Worm (Caenorhabditis elegans) whole organism, L1 larva: ENCODE results near the gene rpt-6.
A peak's percentile ranks its signal among the peaks of the same experiment; 100 is the strongest.

Experiments
- C04F5.9 ChIP-seq: sonication (generic microtip); optimal IDR thresholded peaks from 2 replicates; lab custom pipeline; 2016; ENCODE audit warnings: missing genetic modification characterization, missing compliant biosample characterization
- Y116A8C.19 ChIP-seq: sonication (generic microtip); optimal IDR thresholded peaks from 2 replicates; lab custom pipeline; 2016; ENCODE audit warnings: missing compliant biosample characterization, missing genetic modification characterization, borderline replicate concordance
- aha-1 ChIP-seq: fragments of 150-350 bp; optimal IDR thresholded peaks from 2 replicates; lab custom pipeline; 2014; ENCODE audit warnings: missing biosample characterization, missing genetic modification characterization
- ama-1 ChIP-seq: fragments of 150-350 bp; optimal IDR thresholded peaks from 2 replicates; lab custom pipeline; 2014
- ceh-82 ChIP-seq, 3 experiments: fragments of 150-350 bp in 1 of 3; sonication (generic microtip) in 2 of 3; optimal IDR thresholded peaks; 2 replicates each; lab custom pipeline; 2014 to 2017; ENCODE audit warnings: missing biosample characterization in 3 of 3, missing genetic modification characterization in 3 of 3
- dpl-1 ChIP-seq, 3 experiments: fragments of 150-350 bp in 2 of 3; sonication (generic microtip) in 1 of 3; optimal IDR thresholded peaks; 2 replicates each; lab custom pipeline; 2014 to 2017; ENCODE audit warnings: missing biosample characterization in 3 of 3, missing genetic modification characterization in 3 of 3, missing genetic modification reagents in 3 of 3
- efl-1 ChIP-seq, 4 experiments: fragments of 150-350 bp; optimal IDR thresholded peaks in 3 of 4; peaks in 1 of 4; 1 replicate in 1 of 4; 2 replicates in 3 of 4; lab custom pipeline; 2014; ENCODE audit warnings: missing biosample characterization in 2 of 4, missing genetic modification characterization in 2 of 4, missing genetic modification reagents in 2 of 4
- efl-3 ChIP-seq: fragments of 200-800 bp; sonication (Bioruptor generic); optimal IDR thresholded peaks from 2 replicates; lab custom pipeline; 2018; ENCODE audit warnings: mild to moderate bottlenecking, missing genetic modification characterization, missing compliant biosample characterization
- fos-1 ChIP-seq: fragments of 150-350 bp; optimal IDR thresholded peaks from 2 replicates; lab custom pipeline; 2014; ENCODE audit warnings: missing biosample characterization, missing genetic modification characterization
- hlh-4 ChIP-seq: sonication (generic microtip); optimal IDR thresholded peaks from 2 replicates; lab custom pipeline; 2016; ENCODE audit warnings: mild to moderate bottlenecking, missing genetic modification characterization, missing compliant biosample characterization
- hpl-2 ChIP-seq: fragments of 150-350 bp; optimal IDR thresholded peaks from 2 replicates; lab custom pipeline; 2014; ENCODE audit warnings: missing biosample characterization, missing genetic modification reagents, missing genetic modification characterization
- isw-1 ChIP-seq: fragments of 200-800 bp; sonication (Bioruptor generic); IDR thresholded peaks from 2 replicates; pipeline ENCODE4 v1.3.6; 2022; ENCODE audit warnings: missing genetic modification characterization, missing compliant biosample characterization
- lin-13 ChIP-seq: fragments of 150-350 bp; optimal IDR thresholded peaks from 2 replicates; lab custom pipeline; 2014; ENCODE audit warnings: missing biosample characterization, missing genetic modification reagents, missing genetic modification characterization
- lin-14 ChIP-seq: fragments of 200-800 bp; sonication (Bioruptor generic); optimal IDR thresholded peaks from 2 replicates; lab custom pipeline; 2018; ENCODE audit warnings: mild to moderate bottlenecking, missing genetic modification characterization, moderate library complexity, missing compliant biosample characterization
- lin-15B ChIP-seq: fragments of 150-350 bp; sonication (generic microtip); optimal IDR thresholded peaks from 3 replicates; lab custom pipeline; 2014; ENCODE audit warnings: missing biosample characterization, missing genetic modification characterization
- mab-9 ChIP-seq: fragments of 200-800 bp; sonication (Bioruptor generic); IDR thresholded peaks from 2 replicates; pipeline ENCODE4 v1.3.6; 2022; ENCODE audit warnings: missing genetic modification reagents, missing genetic modification characterization, missing compliant biosample characterization
- mdl-1 ChIP-seq, 2 experiments: fragments of 150-350 bp; optimal IDR thresholded peaks; 2 replicates each; lab custom pipeline; 2014 to 2017; ENCODE audit warnings: missing biosample characterization in 2 of 2, missing genetic modification characterization in 2 of 2, inconsistent platforms in 1 of 2
- mep-1 ChIP-seq: fragments of 150-350 bp; optimal IDR thresholded peaks from 2 replicates; lab custom pipeline; 2014; ENCODE audit warnings: missing biosample characterization, missing genetic modification characterization
- nhr-12 ChIP-seq: sonication (generic microtip); optimal IDR thresholded peaks from 2 replicates; lab custom pipeline; 2017; ENCODE audit warnings: missing biosample characterization, missing genetic modification characterization
- nhr-20 ChIP-seq: sonication (generic microtip); optimal IDR thresholded peaks from 2 replicates; lab custom pipeline; 2016; ENCODE audit warnings: mild to moderate bottlenecking, missing genetic modification characterization, missing compliant biosample characterization
- nhr-237 ChIP-seq: fragments of 150-350 bp; optimal IDR thresholded peaks from 2 replicates; lab custom pipeline; 2014; ENCODE audit warnings: missing biosample characterization, missing genetic modification characterization
- nhr-28 ChIP-seq: fragments of 150-350 bp; optimal IDR thresholded peaks from 2 replicates; lab custom pipeline; 2014; ENCODE audit warnings: missing biosample characterization, missing genetic modification characterization
- nhr-47 ChIP-seq: sonication (generic microtip); optimal IDR thresholded peaks from 2 replicates; lab custom pipeline; 2016; ENCODE audit warnings: mild to moderate bottlenecking, missing genetic modification characterization, moderate library complexity, missing compliant biosample characterization
- nhr-76 ChIP-seq: sonication (generic microtip); optimal IDR thresholded peaks from 2 replicates; lab custom pipeline; 2017; ENCODE audit warnings: missing biosample characterization, missing genetic modification characterization
- nhr-84 ChIP-seq: sonication (generic microtip); optimal IDR thresholded peaks from 2 replicates; lab custom pipeline; 2017; ENCODE audit warnings: missing biosample characterization, missing genetic modification characterization
- pag-3 ChIP-seq: sonication (generic microtip); optimal IDR thresholded peaks from 2 replicates; lab custom pipeline; 2017; ENCODE audit warnings: missing genetic modification characterization, mild to moderate bottlenecking, missing compliant biosample characterization, antibody characterized with exemption, borderline replicate concordance; ENCODE audit not compliant: insufficient read depth
- pqm-1 ChIP-seq: sonication (generic microtip); optimal IDR thresholded peaks from 3 replicates; lab custom pipeline; 2017; ENCODE audit warnings: missing biosample characterization, missing genetic modification characterization
- skn-1 ChIP-seq: fragments of 150-350 bp; optimal IDR thresholded peaks from 2 replicates; lab custom pipeline; 2014; ENCODE audit warnings: missing biosample characterization, missing genetic modification characterization
- snpc-4 ChIP-seq: fragments of 150-350 bp; optimal IDR thresholded peaks from 2 replicates; lab custom pipeline; 2014; ENCODE audit warnings: missing biosample characterization, missing genetic modification characterization
- sup-37 ChIP-seq: fragments of 200-800 bp; sonication (Bioruptor generic); optimal IDR thresholded peaks from 2 replicates; lab custom pipeline; 2018; ENCODE audit warnings: mild to moderate bottlenecking, missing genetic modification characterization, missing compliant biosample characterization
- swsn-7 ChIP-seq: sonication (generic microtip); optimal IDR thresholded peaks from 2 replicates; lab custom pipeline; 2016; ENCODE audit warnings: missing genetic modification characterization, missing compliant biosample characterization
- tlp-1 ChIP-seq: fragments of 150-350 bp; optimal IDR thresholded peaks from 2 replicates; lab custom pipeline; 2014; ENCODE audit warnings: missing biosample characterization, missing genetic modification characterization
- unc-130 ChIP-seq: fragments of 150-350 bp; optimal IDR thresholded peaks from 2 replicates; lab custom pipeline; 2017; ENCODE audit warnings: missing biosample characterization, missing genetic modification characterization, inconsistent platforms
- xbp-1 ChIP-seq: sonication (generic microtip); optimal IDR thresholded peaks from 2 replicates; lab custom pipeline; 2016; ENCODE audit warnings: missing genetic modification characterization, missing compliant biosample characterization
- zag-1 ChIP-seq: fragments of 150-350 bp; optimal IDR thresholded peaks from 2 replicates; lab custom pipeline; 2014; ENCODE audit warnings: missing biosample characterization, missing genetic modification characterization
- zip-4 ChIP-seq: fragments of 200-800 bp; sonication (Bioruptor generic); optimal IDR thresholded peaks from 2 replicates; lab custom pipeline; 2018; ENCODE audit warnings: mild to moderate bottlenecking, missing genetic modification characterization, moderate library complexity, missing compliant biosample characterization
- ztf-11 ChIP-seq, 2 experiments: sonication (generic microtip); optimal IDR thresholded peaks; 2 replicates each; lab custom pipeline; 2016 to 2017; ENCODE audit warnings: missing genetic modification characterization in 2 of 2, missing biosample characterization in 1 of 2, missing compliant biosample characterization in 1 of 2

Gene rpt-6

DNA sequence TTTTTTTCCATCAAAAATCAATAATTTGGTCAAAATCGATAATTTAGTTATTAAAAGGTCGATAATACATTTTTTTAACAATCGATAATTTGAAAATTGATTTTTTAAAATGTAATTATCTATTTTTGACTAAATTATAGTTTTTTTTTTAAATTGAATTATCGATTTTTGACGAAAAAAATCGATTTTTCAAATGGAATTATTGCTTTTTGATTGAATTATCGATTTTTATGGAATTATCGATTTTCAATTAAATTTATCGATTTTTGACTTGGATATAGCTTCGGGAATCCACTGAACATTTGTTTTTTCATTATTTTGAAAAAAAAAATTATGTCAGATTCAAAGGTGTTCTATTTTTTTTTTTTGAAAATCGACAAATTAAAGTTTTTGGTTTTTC lies 40.0 kb downstream of the rpt-6 start:
- no peak for TF ChIP-seq nhr-76
- TF ChIP-seq ceh-82 (tag; optimal IDR thresholded peaks at IDR 0.05; lab: Kevin White, UChicago), result no peak
- no peak for TF ChIP-seq efl-1 (optimal IDR thresholded peaks at IDR 0.05; lab: Kevin White, UChicago)
- TF ChIP-seq efl-1 (GFP tag; optimal IDR thresholded peaks at IDR 0.05 in 1 of 2; lab: Kevin White, UChicago), result no peak
- no peak for TF ChIP-seq dpl-1 (GFP tag; optimal IDR thresholded peaks at IDR 0.05; lab: Kevin White, UChicago)
- TF ChIP-seq unc-130 (tag; lab: Kevin White, UChicago), result no peak
- no peak for TF ChIP-seq sup-37 (GFP tag; lab: Kevin White, UChicago)
- no peak for TF ChIP-seq zip-4
- TF ChIP-seq nhr-12 (tag; lab: Kevin White, UChicago), result no peak
- no peak for TF ChIP-seq swsn-7 (tag; lab: Kevin White, UChicago)
- TF ChIP-seq hlh-4, result no peak
- no peak for TF ChIP-seq pag-3

DNA sequence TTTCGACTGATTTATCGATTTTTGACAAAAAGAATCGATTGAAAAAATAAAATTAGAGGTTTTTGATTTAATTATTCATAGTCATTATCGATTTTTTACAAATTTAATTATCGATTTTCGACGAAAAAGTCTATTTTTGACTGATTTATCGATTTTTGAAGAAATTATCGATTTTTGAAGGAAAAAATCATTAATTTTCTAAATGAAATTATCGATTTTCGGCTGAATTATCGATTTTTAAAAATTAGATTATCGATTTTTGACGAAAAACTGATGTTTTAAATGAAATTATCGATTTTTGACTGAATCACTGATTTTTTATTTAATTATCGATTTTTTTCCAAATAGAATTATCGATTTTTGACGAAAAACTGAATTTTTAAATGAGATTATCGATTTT lies 40.8 kb downstream of the rpt-6 start:
- no peak for TF ChIP-seq snpc-4 (tag; lab: Kevin White, UChicago)
- TF ChIP-seq lin-13 (GFP tag; lab: Kevin White, UChicago), result no peak
- TF ChIP-seq, all 84 proteins: peak for 0

DNA sequence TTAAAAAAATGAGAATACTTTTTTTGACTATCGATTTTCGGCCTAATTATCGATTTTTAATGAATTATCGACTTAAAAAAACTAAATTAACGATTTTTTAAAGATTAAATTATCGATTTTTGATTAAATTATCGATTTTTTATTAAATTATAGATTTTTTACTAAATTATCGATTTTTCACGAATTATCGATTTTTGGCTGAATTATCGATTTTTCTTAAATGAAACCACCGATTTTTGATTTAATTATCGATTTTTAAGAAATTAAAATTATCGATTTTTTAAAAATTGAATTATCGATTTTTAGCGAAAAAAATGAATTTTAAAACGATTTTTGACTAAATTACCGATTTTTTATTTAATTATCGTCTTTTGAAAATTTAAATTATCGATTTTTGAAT lies 41.4 kb downstream of the rpt-6 start:
- no peak for TF ChIP-seq mdl-1 (tag; optimal IDR thresholded peaks at IDR 0.05; lab: Kevin White, UChicago)
- TF ChIP-seq C04F5.9 (tag; lab: Kevin White, UChicago), result no peak
- TF ChIP-seq skn-1, result no peak
- no peak for TF ChIP-seq lin-14 (GFP tag; lab: Kevin White, UChicago)
- no peak for TF ChIP-seq mep-1 (tag; lab: Kevin White, UChicago)
- TF ChIP-seq lin-13 (GFP tag; lab: Kevin White, UChicago), result no peak
- no peak for TF ChIP-seq nhr-237 (tag; lab: Kevin White, UChicago)
- no peak for TF ChIP-seq pag-3
- no peak for TF ChIP-seq zip-4
- TF ChIP-seq fos-1 (tag; lab: Kevin White, UChicago), result no peak
- TF ChIP-seq mab-9 (GFP tag; lab: Robert Waterston, UW), result no peak
- TF ChIP-seq isw-1 (GFP tag; lab: Robert Waterston, UW), result no peak
- TF ChIP-seq ama-1, result no peak
- TF ChIP-seq nhr-47 (tag; lab: Kevin White, UChicago), result no peak
- TF ChIP-seq nhr-84 (tag; lab: Kevin White, UChicago), result no peak
- TF ChIP-seq xbp-1 (tag; lab: Kevin White, UChicago), result no peak
- TF ChIP-seq pqm-1, result no peak
- TF ChIP-seq hpl-2 (GFP tag; lab: Kevin White, UChicago), result no peak

DNA sequence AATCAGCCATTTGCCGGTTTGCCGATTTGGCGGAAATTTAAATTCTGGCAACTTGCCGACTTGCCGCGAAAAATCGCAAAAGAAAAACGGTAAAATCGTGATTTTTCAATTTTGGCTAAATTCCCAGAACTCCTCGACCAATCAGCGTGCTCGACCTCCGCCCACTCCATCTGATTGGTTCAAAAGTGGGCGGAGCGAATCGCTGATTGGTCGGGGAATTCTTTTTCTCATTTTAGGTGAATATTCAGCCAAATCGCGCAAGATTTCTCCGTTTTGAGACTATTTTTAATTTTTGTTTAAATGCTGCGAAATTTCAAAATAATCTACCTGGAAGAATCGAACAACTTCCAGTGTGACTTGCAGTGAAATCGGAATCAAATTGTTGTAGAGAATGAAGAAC lies 44.3 kb downstream of the rpt-6 start:
- TF ChIP-seq nhr-20 (tag; lab: Kevin White, UChicago), result no peak
- TF ChIP-seq efl-1 (optimal IDR thresholded peaks at IDR 0.05; lab: Kevin White, UChicago), result no peak
- peak in 1 of 2 experiments; percentile 81 for TF ChIP-seq efl-1 (GFP tag; optimal IDR thresholded peaks at IDR 0.05 in 1 of 2; lab: Kevin White, UChicago)

ce11 chrIII:12420256-12420655 lies 50.0 kb downstream of the rpt-6 start:
- TF ChIP-seq zip-4 (no peak), hpl-2 (GFP tag; lab: Kevin White, UChicago) (no peak), lin-15B (tag; lab: Kevin White, UChicago) (no peak), ztf-11 (tag; optimal IDR thresholded peaks at IDR 0.05; lab: Kevin White, UChicago) (no peak), sup-37 (GFP tag; lab: Kevin White, UChicago) (no peak), zag-1 (tag; lab: Kevin White, UChicago) (no peak), efl-3 (GFP tag; lab: Kevin White, UChicago) (no peak), lin-13 (GFP tag; lab: Kevin White, UChicago) (no peak), aha-1 (tag; lab: Kevin White, UChicago) (no peak), C04F5.9 (tag; lab: Kevin White, UChicago) (no peak), tlp-1 (no peak), Y116A8C.19 (no peak), nhr-28 (tag; lab: Kevin White, UChicago) (no peak)
